Worm (Caenorhabditis elegans): ENCODE results near the gene ZK1240.1.

- TF ChIP-seq nhr-10 (tag; optimal IDR thresholded peaks at IDR 0.05) = no peak
- TF ChIP-seq elt-3 (tag; optimal IDR thresholded peaks at IDR 0.05) = no peak
- no peak for TF ChIP-seq fos-1 (tag; optimal IDR thresholded peaks at IDR 0.05)
- TF ChIP-seq nhr-25 (tag; optimal IDR thresholded peaks at IDR 0.05) = no peak
- no peak for TF ChIP-seq unc-39 (tag; optimal IDR thresholded peaks at IDR 0.05)
- no peak for TF ChIP-seq ztf-11 (tag; optimal IDR thresholded peaks at IDR 0.05)
- no peak for TF ChIP-seq egl-27 (tag; optimal IDR thresholded peaks at IDR 0.05)
- no peak for TF ChIP-seq skn-1 (tag; optimal IDR thresholded peaks at IDR 0.05)
- no peak for TF ChIP-seq mab-5 (tag; optimal IDR thresholded peaks at IDR 0.05)
- no peak for TF ChIP-seq snpc-4 (tag; optimal IDR thresholded peaks at IDR 0.05)
- no peak for TF ChIP-seq nhr-21 (tag; optimal IDR thresholded peaks at IDR 0.05)
Observed at ce11 chrII:2306741-2307140, 22.5 kb upstream of the ZK1240.1 start, which contains the start of gene B0281.3.
